Fruit fly (Drosophila melanogaster) whole organism, prepupa: ENCODE results near the gene CheA75a.

Source experiments
- Blimp-1 ChIP-seq: fragments of 200-800 bp; sonication (Bioruptor generic); optimal IDR thresholded peaks from 3 replicates; lab custom pipeline; 2017; ENCODE audit warnings: missing biosample characterization, missing genetic modification characterization, mild to moderate bottlenecking, moderate library complexity, missing genetic modification reagents
- CG10631 ChIP-seq: fragments of 200-800 bp; sonication (Bioruptor generic); optimal IDR thresholded peaks from 2 replicates; lab custom pipeline; 2016; ENCODE audit warnings: missing biosample characterization, missing genetic modification characterization
- CG11294 ChIP-seq: fragments of 200-800 bp; sonication (Bioruptor generic); IDR thresholded peaks from 2 replicates; pipeline ENCODE4 v1.3.6; 2022; ENCODE audit warnings: missing biosample characterization, missing genetic modification characterization
- CG11902 ChIP-seq: fragments of 200-800 bp; sonication (Bioruptor generic); optimal IDR thresholded peaks from 3 replicates; lab custom pipeline; 2016; ENCODE audit warnings: missing biosample characterization, missing genetic modification characterization
- CG1621 ChIP-seq: fragments of 200-800 bp; sonication (Bioruptor generic); optimal IDR thresholded peaks from 3 replicates; lab custom pipeline; 2018; ENCODE audit warnings: missing biosample characterization, mild to moderate bottlenecking, missing genetic modification characterization
- CG16779 ChIP-seq: fragments of 200-800 bp; sonication (Bioruptor generic); optimal IDR thresholded peaks from 3 replicates; lab custom pipeline; 2017; ENCODE audit warnings: missing biosample characterization, mild to moderate bottlenecking, missing genetic modification characterization
- CG3032 ChIP-seq: fragments of 200-800 bp; optimal IDR thresholded peaks from 2 replicates; lab custom pipeline; 2019; ENCODE audit warnings: missing biosample characterization, mild to moderate bottlenecking, missing genetic modification characterization, moderate library complexity
- CG31627 ChIP-seq: fragments of 200-800 bp; sonication (Bioruptor generic); optimal IDR thresholded peaks from 3 replicates; lab custom pipeline; 2016; ENCODE audit warnings: missing biosample characterization, missing genetic modification characterization
- CG32006 ChIP-seq: fragments of 200-800 bp; sonication (Bioruptor generic); optimal IDR thresholded peaks from 3 replicates; lab custom pipeline; 2017; ENCODE audit warnings: missing biosample characterization, mild to moderate bottlenecking, missing genetic modification characterization
- CG34406 ChIP-seq: fragments of 200-800 bp; sonication (Bioruptor generic); optimal IDR thresholded peaks from 3 replicates; lab custom pipeline; 2016; ENCODE audit warnings: missing biosample characterization, missing genetic modification characterization
- CG6163 ChIP-seq: fragments of 200-800 bp; sonication (Bioruptor generic); IDR thresholded peaks from 3 replicates; pipeline ENCODE4 v1.3.6; 2022; ENCODE audit warnings: missing biosample characterization, missing genetic modification characterization
- CG6854 ChIP-seq: fragments of 200-800 bp; sonication (Bioruptor generic); optimal IDR thresholded peaks from 2 replicates; lab custom pipeline; 2017; ENCODE audit warnings: missing biosample characterization, mild to moderate bottlenecking, missing genetic modification characterization
- CG8119 ChIP-seq: fragments of 200-800 bp; sonication (Bioruptor generic); IDR thresholded peaks from 3 replicates; pipeline ENCODE4 v1.3.6; 2022; ENCODE audit warnings: missing biosample characterization, missing genetic modification characterization
- CG8632 ChIP-seq: fragments of 200-800 bp; sonication (Bioruptor generic); optimal IDR thresholded peaks from 3 replicates; lab custom pipeline; 2016; ENCODE audit warnings: missing biosample characterization, missing genetic modification characterization
- Eip75B ChIP-seq: fragments of 200-800 bp; sonication (Bioruptor generic); optimal IDR thresholded peaks from 3 replicates; lab custom pipeline; 2016; ENCODE audit warnings: missing biosample characterization, missing genetic modification characterization
- Eip78C ChIP-seq: fragments of 200-800 bp; sonication (Bioruptor generic); peaks from one replicate; lab custom pipeline; 2016; ENCODE audit warnings: missing biosample characterization, missing genetic modification characterization
- Ets96B ChIP-seq: fragments of 200-800 bp; optimal IDR thresholded peaks from 2 replicates; lab custom pipeline; 2019; ENCODE audit warnings: missing biosample characterization, mild to moderate bottlenecking, missing genetic modification characterization, moderate library complexity
- Hr4 ChIP-seq: fragments of 200-800 bp; sonication (Bioruptor generic); optimal IDR thresholded peaks from 3 replicates; lab custom pipeline; 2016; ENCODE audit warnings: missing biosample characterization, missing genetic modification characterization
- Lpt ChIP-seq: fragments of 200-800 bp; sonication (Bioruptor generic); optimal IDR thresholded peaks from 3 replicates; lab custom pipeline; 2016; ENCODE audit warnings: missing biosample characterization, missing genetic modification characterization
- Met ChIP-seq: fragments of 200-800 bp; sonication (Bioruptor generic); optimal IDR thresholded peaks from 3 replicates; lab custom pipeline; 2016; ENCODE audit warnings: missing biosample characterization, missing genetic modification characterization
- OdsH ChIP-seq: fragments of 200-800 bp; sonication (Bioruptor generic); optimal IDR thresholded peaks from 3 replicates; lab custom pipeline; 2016; ENCODE audit warnings: missing biosample characterization, missing genetic modification characterization
- Smox ChIP-seq: fragments of 200-800 bp; sonication (Bioruptor generic); optimal IDR thresholded peaks from 3 replicates; lab custom pipeline; 2016; ENCODE audit warnings: missing biosample characterization, missing genetic modification characterization
- achi ChIP-seq: fragments of 200-800 bp; sonication (Bioruptor generic); optimal IDR thresholded peaks from 3 replicates; lab custom pipeline; 2016; ENCODE audit warnings: missing biosample characterization, missing genetic modification characterization
- acj6 ChIP-seq: fragments of 200-800 bp; sonication (Bioruptor generic); optimal IDR thresholded peaks from 3 replicates; lab custom pipeline; 2016; ENCODE audit warnings: missing biosample characterization, missing genetic modification characterization
- cyc ChIP-seq: fragments of 200-800 bp; sonication (Bioruptor generic); optimal IDR thresholded peaks from 3 replicates; lab custom pipeline; 2016; ENCODE audit warnings: missing biosample characterization, missing genetic modification characterization
- dsx ChIP-seq: fragments of 200-800 bp; optimal IDR thresholded peaks from 3 replicates; lab custom pipeline; 2019; ENCODE audit warnings: missing biosample characterization, mild to moderate bottlenecking, missing genetic modification characterization, moderate library complexity; ENCODE audit not compliant: poor library complexity, severe bottlenecking
- eg ChIP-seq: fragments of 200-800 bp; sonication (Bioruptor generic); IDR thresholded peaks from 3 replicates; pipeline ENCODE4 v1.3.6; 2022; ENCODE audit warnings: missing biosample characterization, missing genetic modification characterization
- esn ChIP-seq: fragments of 200-800 bp; sonication (Bioruptor generic); optimal IDR thresholded peaks from 2 replicates; lab custom pipeline; 2016; ENCODE audit warnings: missing biosample characterization, mild to moderate bottlenecking, missing genetic modification characterization, moderate library complexity
- fd85E ChIP-seq: fragments of 200-800 bp; sonication (Bioruptor generic); optimal IDR thresholded peaks from 3 replicates; lab custom pipeline; 2016; ENCODE audit warnings: missing biosample characterization, missing genetic modification characterization
- lz ChIP-seq: fragments of 200-800 bp; sonication (Bioruptor generic); optimal IDR thresholded peaks from 3 replicates; lab custom pipeline; 2016; ENCODE audit warnings: missing biosample characterization, missing genetic modification characterization
- net ChIP-seq: fragments of 200-800 bp; sonication (Bioruptor generic); optimal IDR thresholded peaks from 3 replicates; lab custom pipeline; 2016; ENCODE audit warnings: missing biosample characterization, missing genetic modification characterization
- pdm3 ChIP-seq: fragments of 200-800 bp; sonication (Bioruptor generic); optimal IDR thresholded peaks from 3 replicates; lab custom pipeline; 2016; ENCODE audit warnings: missing biosample characterization, missing genetic modification characterization
- spab ChIP-seq: fragments of 200-800 bp; sonication (Bioruptor generic); optimal IDR thresholded peaks from 2 replicates; lab custom pipeline; 2017; ENCODE audit warnings: missing biosample characterization, mild to moderate bottlenecking, missing genetic modification characterization, missing genetic modification reagents
- svp ChIP-seq: fragments of 200-800 bp; sonication (Bioruptor generic); peaks from one replicate; lab custom pipeline; 2016; ENCODE audit warnings: missing biosample characterization, missing genetic modification characterization
- topi ChIP-seq: fragments of 200-800 bp; sonication (Bioruptor generic); optimal IDR thresholded peaks from 3 replicates; lab custom pipeline; 2016; ENCODE audit warnings: missing biosample characterization, missing genetic modification characterization
- vri ChIP-seq: fragments of 200-800 bp; sonication (Bioruptor generic); optimal IDR thresholded peaks from 3 replicates; lab custom pipeline; 2016; ENCODE audit warnings: missing biosample characterization, mild to moderate bottlenecking, missing genetic modification characterization

Gene CheA75a

DNA sequence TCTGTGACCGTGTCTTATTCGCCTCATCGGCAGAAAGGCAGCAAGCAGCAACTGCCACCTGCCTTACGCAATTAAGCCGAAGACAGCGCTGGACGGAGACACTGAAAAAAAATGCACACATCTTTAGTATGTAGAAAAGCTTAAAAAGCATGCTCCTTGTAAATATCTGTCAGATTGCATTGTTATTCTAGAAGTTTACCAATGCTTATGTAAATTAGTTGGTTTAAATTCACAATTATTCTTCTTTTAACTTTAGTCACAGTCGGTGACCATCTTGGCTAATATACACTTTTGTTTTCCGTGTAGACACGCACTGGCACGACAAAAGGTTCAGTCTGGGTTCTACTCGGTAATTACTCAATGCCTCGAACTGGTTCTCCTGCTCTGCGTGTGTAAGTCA, 36.2 kb upstream of the CheA75a start (continued):
- TF ChIP-seq CG8119 (GFP tag; lab: Robert Waterston, UW) (peak; percentile 70), CG11902 (GFP tag; lab: Kevin White, UChicago) (peak; percentile 72), CG16779 (tag; lab: Kevin White, UChicago) (peak; percentile 68), Met (GFP tag; lab: Kevin White, UChicago) (peak; percentile 90), Hr4 (GFP tag; lab: Kevin White, UChicago) (peak; percentile 52), CG31627 (GFP tag; lab: Kevin White, UChicago) (peak; percentile 85), achi (peak; percentile 84), topi (peak; percentile 90), CG6854 (GFP tag; lab: Kevin White, UChicago) (peak; percentile 67), eg (GFP tag; lab: Robert Waterston, UW) (peak; percentile 61), net (peak; percentile 75), Ets96B (tag; lab: Kevin White, UChicago) (peak; percentile 94), OdsH (peak; percentile 81), pdm3 (GFP tag; lab: Kevin White, UChicago) (peak; percentile 82), cyc (peak; percentile 85), Lpt (GFP tag; lab: Kevin White, UChicago) (peak; percentile 49)
- TF ChIP-seq, all 60 proteins: peak for 57

DNA sequence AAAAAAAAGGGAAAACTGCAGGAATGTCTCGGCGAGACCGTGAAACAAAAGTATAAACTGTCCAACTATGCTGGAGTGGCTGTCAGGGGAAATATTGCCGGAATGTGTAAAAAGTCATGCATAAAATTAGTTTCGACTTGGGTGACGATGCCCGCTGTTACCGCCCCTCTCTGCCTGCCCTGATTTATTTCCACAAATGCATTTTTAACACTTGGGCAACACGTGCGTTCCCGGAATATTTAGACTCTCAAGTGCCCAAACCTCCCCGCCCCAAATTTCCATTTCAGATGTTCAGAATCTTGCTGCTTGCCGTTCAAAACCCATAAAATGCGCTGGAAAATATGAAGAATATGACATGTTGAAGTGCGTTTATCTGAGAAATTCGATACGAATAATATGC, 35.0 kb upstream of the CheA75a start:
- TF ChIP-seq Smox (GFP tag; lab: Kevin White, UChicago): no peak
- no peak for TF ChIP-seq CG1621 (tag; lab: Kevin White, UChicago)
- TF ChIP-seq Eip75B (GFP tag; lab: Kevin White, UChicago): no peak
- no peak for TF ChIP-seq CG6163 (GFP tag; lab: Robert Waterston, UW)
- TF ChIP-seq OdsH: no peak
- TF ChIP-seq eg (GFP tag; lab: Robert Waterston, UW): no peak
- no peak for TF ChIP-seq CG16779 (tag; lab: Kevin White, UChicago)
- no peak for TF ChIP-seq CG34406 (GFP tag; lab: Kevin White, UChicago)
- no peak for TF ChIP-seq acj6 (GFP tag; lab: Kevin White, UChicago)
- TF ChIP-seq cyc: no peak
- TF ChIP-seq CG32006 (GFP tag; lab: Kevin White, UChicago): no peak
- no peak for TF ChIP-seq Ets96B (tag; lab: Kevin White, UChicago)
- TF ChIP-seq lz: no peak
- no peak for TF ChIP-seq fd85E (GFP tag; lab: Kevin White, UChicago)
- TF ChIP-seq topi: no peak

DNA sequence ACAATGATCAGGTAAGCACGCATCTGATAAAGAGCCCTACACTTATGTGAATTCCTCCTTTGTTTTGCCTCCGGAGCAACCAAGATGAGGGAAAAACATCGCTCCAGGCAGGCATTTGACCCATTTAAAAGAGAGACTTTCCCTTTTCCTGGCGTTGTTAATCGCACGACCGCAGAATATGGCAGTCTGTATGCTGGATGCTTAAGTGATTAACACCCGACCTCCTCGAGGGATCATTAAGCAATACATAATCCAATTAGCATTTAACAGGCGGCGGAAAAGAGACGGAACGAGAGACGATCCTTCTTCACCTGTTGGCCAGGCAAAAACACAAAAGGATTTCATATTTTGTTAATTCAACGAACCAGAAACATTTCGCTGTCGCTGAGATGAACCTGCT, 33.4 kb upstream of the CheA75a start:
- TF ChIP-seq Blimp-1 (GFP tag; lab: Kevin White, UChicago) (peak; percentile 63), svp (GFP tag; lab: Kevin White, UChicago) (no peak)
- TF ChIP-seq, all 60 proteins: peak for 1

dm6 chr3L:18219388-18219787, 32.5 kb upstream of the CheA75a start:
- TF ChIP-seq esn (GFP tag; lab: Kevin White, UChicago) (peak; percentile 16), Eip78C (GFP tag; lab: Kevin White, UChicago) (peak; percentile 59), CG8632 (peak; percentile 8), spab (GFP tag; lab: Kevin White, UChicago) (peak; percentile 21), CG16779 (tag; lab: Kevin White, UChicago) (no peak), CG32006 (GFP tag; lab: Kevin White, UChicago) (no peak), Ets96B (tag; lab: Kevin White, UChicago) (peak; percentile 51), CG10631 (peak; percentile 11), CG34406 (GFP tag; lab: Kevin White, UChicago) (peak; percentile 3), OdsH (peak; percentile 39), CG1621 (tag; lab: Kevin White, UChicago) (no peak), CG11294 (no peak), dsx (GFP tag; lab: Kevin White, UChicago) (peak; percentile 20), acj6 (GFP tag; lab: Kevin White, UChicago) (peak; percentile 27), svp (GFP tag; lab: Kevin White, UChicago) (peak; percentile 70), achi (peak; percentile 25), CG3032 (peak; percentile 19), vri (peak; percentile 2)
